Fruit fly (Drosophila melanogaster) whole organism: ENCODE results near the gene ana1.

Experiments used
- CG8478 ChIP-seq: fragments of >200 bp; optimal IDR thresholded peaks from 2 replicates; lab custom pipeline; 2018; ENCODE audit warnings: inconsistent platforms
- Dll ChIP-seq: fragments of >200 bp; optimal IDR thresholded peaks from 2 replicates; lab custom pipeline; 2017
- EcR ChIP-seq, 2 experiments: fragments of >200 bp; optimal IDR thresholded peaks; 2 replicates each; lab custom pipeline; 2017; ENCODE audit warnings: missing biosample characterization in 2 of 2, missing genetic modification characterization in 2 of 2, missing genetic modification reagents in 2 of 2
- pan ChIP-seq: fragments of >200 bp; optimal IDR thresholded peaks from 2 replicates; lab custom pipeline; 2017
- psq ChIP-seq: fragments of >200 bp; optimal IDR thresholded peaks from 2 replicates; lab custom pipeline; 2017
- usp ChIP-seq: fragments of >200 bp; optimal IDR thresholded peaks from 2 replicates; lab custom pipeline; 2017; ENCODE audit warnings: missing biosample characterization, missing genetic modification characterization, mixed read lengths

ana1 gene

dm6 chr3R:24582669-24582995 lies 52.3 kb downstream of the ana1 start, which contains the start of gene REPTOR:
Gene REPTOR, minus strand, starts transcription at chr3R:24582864.
- TF ChIP-seq pan (lab: Kevin White, UChicago) (no peak), Dll (lab: Kevin White, UChicago) (no peak), CG8478 (lab: Kevin White, UChicago) (no peak), EcR (GFP tag; optimal IDR thresholded peaks at IDR 0.05; lab: Kevin White, UChicago) (no peak), usp (GFP tag; lab: Kevin White, UChicago) (no peak), psq (lab: Kevin White, UChicago) (peak; percentile 12)

dm6 chr3R:24585042-24585698 lies 54.8 kb downstream of the ana1 start, which contains the start of the genes CG13625 and mld:
Gene CG13625, minus strand, starts transcription at chr3R:24585160.
Gene mld, plus strand, starts transcription at chr3R:24585653.
- TF ChIP-seq EcR (GFP tag; optimal IDR thresholded peaks at IDR 0.05; lab: Kevin White, UChicago) (no peak), Dll (lab: Kevin White, UChicago) (no peak), CG8478 (lab: Kevin White, UChicago) (no peak), usp (GFP tag; lab: Kevin White, UChicago) (no peak), psq (lab: Kevin White, UChicago) (no peak), pan (lab: Kevin White, UChicago) (no peak)
